Fruit fly (Drosophila melanogaster) whole organism, adult: ENCODE data around the gene Nup58.

Experiments used
- CG11617 ChIP-seq: fragments of 200-800 bp; sonication (Bioruptor generic); optimal IDR thresholded peaks from 2 replicates; lab custom pipeline; 2017; ENCODE audit warnings: mild to moderate bottlenecking, missing biosample characterization, missing genetic modification reagents, missing genetic modification characterization
- CG12768 ChIP-seq: fragments of 200-800 bp; sonication (Bioruptor generic); optimal IDR thresholded peaks from 2 replicates; lab custom pipeline; 2017; ENCODE audit warnings: missing biosample characterization, missing genetic modification characterization, mild to moderate bottlenecking, moderate library complexity, missing genetic modification reagents
- CG14711 ChIP-seq: fragments of 200-800 bp; sonication (Bioruptor generic); optimal IDR thresholded peaks from 2 replicates; lab custom pipeline; 2018; ENCODE audit warnings: missing biosample characterization, mild to moderate bottlenecking, missing genetic modification characterization, moderate library complexity
- CG1620 ChIP-seq: fragments of 200-800 bp; sonication (Bioruptor generic); optimal IDR thresholded peaks from 2 replicates; lab custom pipeline; 2016; ENCODE audit warnings: missing biosample characterization, missing genetic modification characterization
- CG33017 ChIP-seq: fragments of 200-800 bp; sonication (Bioruptor generic); optimal IDR thresholded peaks from 2 replicates; lab custom pipeline; 2018; ENCODE audit warnings: missing biosample characterization, mild to moderate bottlenecking, missing genetic modification characterization, moderate library complexity
- CG5204 ChIP-seq: fragments of 200-800 bp; sonication (Bioruptor generic); optimal IDR thresholded peaks from 2 replicates; lab custom pipeline; 2016; ENCODE audit warnings: missing biosample characterization, missing genetic modification characterization
- CG7045 ChIP-seq: fragments of 200-800 bp; sonication (Bioruptor generic); optimal IDR thresholded peaks from 2 replicates; lab custom pipeline; 2017; ENCODE audit warnings: missing biosample characterization, mild to moderate bottlenecking, missing genetic modification characterization
- CG7101 ChIP-seq: fragments of 200-800 bp; sonication (Bioruptor generic); optimal IDR thresholded peaks from 2 replicates; lab custom pipeline; 2018; ENCODE audit warnings: missing biosample characterization, mild to moderate bottlenecking, missing genetic modification characterization, moderate library complexity
- Clk ChIP-seq: fragments of 200-800 bp; sonication (Bioruptor generic); optimal IDR thresholded peaks from 2 replicates; lab custom pipeline; 2017; ENCODE audit warnings: missing biosample characterization, missing genetic modification characterization
- Crg-1 ChIP-seq: fragments of 200-800 bp; sonication (Bioruptor generic); optimal IDR thresholded peaks from 2 replicates; lab custom pipeline; 2016; ENCODE audit warnings: missing biosample characterization, missing genetic modification characterization
- Hr96 ChIP-seq: fragments of 200-800 bp; sonication (Bioruptor generic); optimal IDR thresholded peaks from 2 replicates; lab custom pipeline; 2016; ENCODE audit warnings: missing biosample characterization, missing genetic modification characterization
- Mnt ChIP-seq: fragments of 200-800 bp; sonication (Bioruptor generic); optimal IDR thresholded peaks from 2 replicates; lab custom pipeline; 2016; ENCODE audit warnings: missing biosample characterization, mild to moderate bottlenecking, missing genetic modification characterization
- bab1 ChIP-seq: fragments of 200-800 bp; sonication (Bioruptor generic); optimal IDR thresholded peaks from 3 replicates; lab custom pipeline; 2019; ENCODE audit warnings: missing biosample characterization, mild to moderate bottlenecking, missing genetic modification characterization, moderate library complexity
- cic ChIP-seq: fragments of 200-800 bp; sonication (Bioruptor generic); optimal IDR thresholded peaks from 2 replicates; lab custom pipeline; 2017; ENCODE audit warnings: missing biosample characterization, mild to moderate bottlenecking, missing genetic modification characterization, moderate library complexity
- cnc ChIP-seq, 2 experiments: fragments of >200 bp; optimal IDR thresholded peaks; 2 replicates each; lab custom pipeline; 2017
- kay ChIP-seq: fragments of 200-800 bp; sonication (Bioruptor generic); peaks from one replicate; lab custom pipeline; 2016; ENCODE audit warnings: missing biosample characterization, missing genetic modification characterization, borderline replicate concordance
- ovo ChIP-seq: fragments of 200-800 bp; sonication (Bioruptor generic); optimal IDR thresholded peaks from 2 replicates; lab custom pipeline; 2016; ENCODE audit warnings: missing biosample characterization, missing genetic modification characterization
- pad ChIP-seq: fragments of 200-800 bp; sonication (Bioruptor generic); optimal IDR thresholded peaks from 3 replicates; lab custom pipeline; 2017; ENCODE audit warnings: missing biosample characterization, missing genetic modification characterization, mild to moderate bottlenecking, moderate library complexity, missing genetic modification reagents
- tj ChIP-seq: fragments of 200-800 bp; sonication (Bioruptor generic); optimal IDR thresholded peaks from 3 replicates; lab custom pipeline; 2017; ENCODE audit warnings: missing biosample characterization, mild to moderate bottlenecking, missing genetic modification characterization, moderate library complexity
- toe ChIP-seq: fragments of 200-800 bp; sonication (Bioruptor generic); optimal IDR thresholded peaks from 2 replicates; lab custom pipeline; 2016; ENCODE audit warnings: missing biosample characterization, missing genetic modification characterization

Nup58 gene

DNA sequence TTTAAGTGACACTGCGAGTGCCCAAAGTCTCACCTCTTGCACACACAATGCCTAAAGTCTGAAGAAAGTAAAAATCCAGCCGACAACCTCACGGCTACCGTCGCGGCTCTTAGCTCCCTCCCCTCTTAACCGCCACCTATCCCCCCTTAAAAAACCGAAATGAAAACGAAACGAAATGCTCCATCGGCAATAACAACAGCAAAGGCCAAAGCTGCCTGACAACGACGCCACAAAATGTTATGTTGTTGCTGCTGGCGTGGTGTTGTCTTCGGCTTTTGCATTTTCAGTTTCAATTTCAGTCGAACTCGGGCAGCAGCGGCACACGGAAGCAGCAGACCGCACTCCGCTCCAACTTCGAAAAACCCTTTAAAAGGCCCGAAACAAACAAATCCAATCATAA lies 19.9 kb downstream of the Nup58 start, which contains the start of gene CG7432:
Gene CG7432, plus strand, starts transcription at position 295 of the 400 bp plus-strand sequence.
- TF ChIP-seq Mnt (GFP tag; lab: Kevin White, UChicago) (no peak), pad (no peak), kay (GFP tag; lab: Kevin White, UChicago) (no peak), ovo (no peak), tj (no peak), toe (GFP tag; lab: Kevin White, UChicago) (no peak), cic (GFP tag; lab: Kevin White, UChicago) (no peak)

DNA sequence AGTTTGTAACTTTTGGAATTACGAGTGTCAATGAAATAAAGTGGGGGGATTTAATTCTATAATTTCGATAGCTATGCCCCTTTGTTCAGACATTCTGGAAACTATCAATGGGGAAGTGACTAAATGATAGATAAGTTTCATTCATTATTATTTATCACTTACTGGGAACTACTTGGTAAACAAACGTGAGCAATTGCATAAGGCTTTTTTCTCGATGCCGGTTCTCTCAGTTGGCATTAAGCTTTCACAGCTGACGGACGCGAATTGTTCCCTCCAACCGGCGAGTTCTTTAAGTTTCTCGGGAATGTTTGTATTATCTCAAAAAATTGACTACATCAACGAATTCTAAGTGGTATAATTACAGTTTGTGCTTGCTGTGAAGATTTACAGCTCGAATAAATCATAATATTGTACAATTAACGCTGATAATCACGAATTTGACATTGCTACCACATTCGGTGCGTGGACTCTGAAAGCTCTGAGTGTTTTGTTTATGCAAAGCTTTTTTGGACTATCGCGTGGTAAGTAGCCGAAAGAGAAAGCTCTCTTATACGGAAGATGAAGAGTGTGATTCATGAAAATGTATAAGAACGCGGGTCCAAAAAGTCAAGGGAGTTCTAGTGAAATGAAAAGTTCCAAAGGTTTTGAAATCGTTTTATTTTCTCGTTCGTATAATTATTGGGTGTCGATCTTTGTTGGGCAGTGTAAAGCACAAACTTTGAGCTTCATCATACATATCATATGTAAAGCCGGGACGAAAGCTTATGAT lies 26.6 kb downstream of the Nup58 start, which contains the start of gene Naam:
Gene Naam, plus strand, starts transcription at position 228 of the 769 bp plus-strand sequence.
- TF ChIP-seq CG7101 (tag; lab: Kevin White, UChicago) (peak; percentile 58), CG14711 (tag; lab: Kevin White, UChicago) (peak; percentile 56), Mnt (GFP tag; lab: Kevin White, UChicago) (peak; percentile 56), CG11617 (peak; percentile 30), cnc (optimal IDR thresholded peaks at IDR 0.05; lab: Kevin White, UChicago) (no peak), ovo (no peak), cic (GFP tag; lab: Kevin White, UChicago) (peak; percentile 82), CG33017 (tag; lab: Kevin White, UChicago) (peak; percentile 32), kay (GFP tag; lab: Kevin White, UChicago) (peak; percentile 66), pad (peak; percentile 27), tj (peak; percentile 15), Crg-1 (no peak), CG12768 (peak; percentile 29), Hr96 (GFP tag; lab: Kevin White, UChicago) (peak; percentile 28), CG5204 (peak; percentile 37), toe (GFP tag; lab: Kevin White, UChicago) (peak; percentile 28), Clk (no peak), CG7045 (GFP tag; lab: Kevin White, UChicago) (no peak), bab1 (GFP tag; lab: Kevin White, UChicago) (no peak), CG1620 (GFP tag; lab: Kevin White, UChicago) (no peak)

DNA sequence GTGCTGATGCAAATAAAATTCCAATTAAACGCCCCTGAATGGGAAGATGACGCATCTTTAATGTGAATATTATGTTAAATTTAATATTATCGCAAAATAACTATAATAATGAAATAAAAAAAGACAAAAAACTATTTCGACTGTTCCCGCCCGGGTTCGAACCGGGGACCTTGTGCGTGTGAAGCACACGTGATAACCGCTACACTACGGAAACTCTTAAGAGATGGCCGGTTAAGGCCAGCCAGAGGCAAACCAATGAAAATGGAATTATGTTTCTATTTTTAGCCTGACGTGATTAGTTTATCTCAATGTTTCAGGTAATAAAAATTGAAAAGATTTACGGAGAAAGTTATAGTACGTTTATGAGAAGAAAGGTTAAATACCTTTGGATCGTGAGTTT lies 27.3 kb downstream of the Nup58 start:
- TF ChIP-seq Clk (no peak), Mnt (GFP tag; lab: Kevin White, UChicago) (no peak), CG14711 (tag; lab: Kevin White, UChicago) (no peak), CG5204 (no peak), CG1620 (GFP tag; lab: Kevin White, UChicago) (no peak), ovo (no peak), bab1 (GFP tag; lab: Kevin White, UChicago) (no peak), CG33017 (tag; lab: Kevin White, UChicago) (no peak), CG7101 (tag; lab: Kevin White, UChicago) (no peak), kay (GFP tag; lab: Kevin White, UChicago) (no peak), cnc (optimal IDR thresholded peaks at IDR 0.05; lab: Kevin White, UChicago) (no peak), toe (GFP tag; lab: Kevin White, UChicago) (no peak)

DNA sequence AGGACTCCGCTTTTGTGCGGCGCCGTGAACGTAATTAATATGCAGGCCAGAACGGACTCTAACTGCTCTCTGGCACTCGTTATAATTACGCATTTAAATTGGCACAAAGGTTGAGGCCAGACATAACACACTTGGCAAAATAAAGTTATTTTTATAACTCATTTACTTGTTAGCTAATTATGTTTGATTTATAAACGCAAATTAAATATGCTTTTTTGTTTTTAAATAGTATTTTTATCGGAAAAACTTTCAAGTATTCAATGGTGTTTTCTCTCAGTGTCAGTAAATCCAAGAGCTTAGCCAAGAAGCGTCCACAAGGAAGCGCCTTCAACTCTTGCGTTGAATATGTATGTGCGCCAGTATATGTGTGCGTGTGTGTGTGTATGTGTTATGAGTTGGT lies 28.1 kb downstream of the Nup58 start:
- TF ChIP-seq CG1620 (GFP tag; lab: Kevin White, UChicago) (no peak), CG7045 (GFP tag; lab: Kevin White, UChicago) (no peak), Hr96 (GFP tag; lab: Kevin White, UChicago) (no peak), Mnt (GFP tag; lab: Kevin White, UChicago) (no peak), Clk (no peak), kay (GFP tag; lab: Kevin White, UChicago) (no peak)

DNA sequence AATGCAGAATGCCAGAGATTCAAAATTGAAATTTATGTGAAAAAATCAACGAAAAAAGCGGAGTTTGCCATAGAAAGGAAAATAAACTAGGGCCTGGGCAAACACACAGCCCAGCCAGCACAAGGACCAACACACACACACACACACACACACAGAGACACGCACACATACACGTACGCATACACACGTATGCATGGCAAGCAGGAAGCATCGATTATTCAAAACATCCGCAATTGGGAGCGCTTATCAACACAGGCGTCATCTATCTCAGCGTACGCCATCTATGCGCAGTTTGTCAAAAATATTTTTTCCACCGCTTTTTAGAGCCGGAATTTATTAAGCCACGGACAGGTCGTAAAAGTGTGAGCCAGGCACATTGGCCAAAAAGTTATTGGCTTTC lies 35.0 kb downstream of the Nup58 start:
- TF ChIP-seq ovo (no peak), Clk (no peak), cic (GFP tag; lab: Kevin White, UChicago) (no peak)

DNA sequence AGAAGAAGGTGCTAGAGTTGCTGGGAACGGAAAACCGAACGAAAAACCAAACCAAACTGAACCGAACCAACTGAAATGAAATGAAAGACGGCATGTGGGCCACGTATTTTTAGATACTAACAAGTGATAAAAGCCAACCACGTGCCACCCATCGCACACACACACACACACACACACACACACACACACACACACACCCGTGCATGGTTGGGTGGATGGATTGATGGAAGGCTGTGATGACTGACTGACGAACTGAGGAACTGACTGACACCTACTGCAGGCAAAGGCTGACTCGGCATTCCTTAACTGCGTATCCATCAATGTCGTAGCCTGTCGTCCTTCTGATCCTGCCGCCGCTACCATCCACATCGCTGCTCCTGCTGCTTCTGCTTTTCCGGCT lies 37.6 kb downstream of the Nup58 start:
- TF ChIP-seq CG5204 (no peak), Clk (no peak), toe (GFP tag; lab: Kevin White, UChicago) (no peak)
